Worm (Caenorhabditis elegans) whole organism, dauer: Measurements from ENCODE around the gene nhl-2.

Experiments used
- unc-62 ChIP-seq: sonication (generic microtip); optimal IDR thresholded peaks from 2 replicates; lab custom pipeline; 2017; ENCODE audit warnings: missing biosample characterization, missing genetic modification reagents, missing genetic modification characterization

The nhl-2 gene

DNA sequence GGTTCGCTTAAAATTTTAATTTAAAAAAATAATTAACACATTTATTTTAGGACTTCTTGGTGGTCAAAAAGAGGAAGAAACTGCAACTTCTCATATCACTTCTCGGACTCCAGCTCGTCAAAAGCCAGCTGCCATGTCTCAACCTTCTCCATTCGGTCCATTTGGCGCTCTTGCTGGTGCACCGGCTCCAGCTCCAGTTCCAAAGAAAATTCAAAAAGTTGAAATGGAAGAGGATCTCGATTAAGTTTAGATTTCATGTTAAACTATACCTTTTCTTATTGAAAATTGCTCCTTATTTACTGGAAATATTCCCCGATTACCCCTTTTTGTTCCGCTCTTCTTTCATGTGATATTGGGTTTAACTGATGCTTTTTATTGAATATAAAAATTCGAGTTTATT lies 14.9 kb upstream of the nhl-2 start:
- no peak for TF ChIP-seq unc-62 (GFP tag; lab: Kevin White, UChicago)

DNA sequence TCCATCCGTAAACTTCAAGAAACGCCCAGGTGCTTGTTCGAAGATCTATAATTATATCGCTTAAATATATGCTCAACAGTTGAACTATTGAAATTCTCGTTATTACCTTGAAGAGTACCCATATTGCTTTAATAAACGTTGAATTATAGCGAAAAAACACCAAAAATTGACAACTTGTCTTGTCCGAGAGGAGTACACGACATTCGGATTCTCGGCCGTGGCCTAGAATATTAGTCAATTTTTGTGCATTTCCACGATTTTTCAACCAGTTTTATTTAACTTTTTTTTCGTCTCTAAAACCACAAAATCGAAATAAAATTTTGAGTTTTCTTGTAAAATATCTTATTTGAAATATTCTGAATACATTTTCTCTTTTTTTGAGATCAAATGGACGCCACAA lies 13.4 kb upstream of the nhl-2 start, which contains the start of the genes F26F4.9 and cee-1:
Gene F26F4.9 (minus strand): TSS at position 205 of the 400 bp plus-strand sequence.
Gene cee-1 (plus strand): TSS at position 383 of the 400 bp plus-strand sequence.
- no peak for TF ChIP-seq unc-62 (GFP tag; lab: Kevin White, UChicago)

DNA sequence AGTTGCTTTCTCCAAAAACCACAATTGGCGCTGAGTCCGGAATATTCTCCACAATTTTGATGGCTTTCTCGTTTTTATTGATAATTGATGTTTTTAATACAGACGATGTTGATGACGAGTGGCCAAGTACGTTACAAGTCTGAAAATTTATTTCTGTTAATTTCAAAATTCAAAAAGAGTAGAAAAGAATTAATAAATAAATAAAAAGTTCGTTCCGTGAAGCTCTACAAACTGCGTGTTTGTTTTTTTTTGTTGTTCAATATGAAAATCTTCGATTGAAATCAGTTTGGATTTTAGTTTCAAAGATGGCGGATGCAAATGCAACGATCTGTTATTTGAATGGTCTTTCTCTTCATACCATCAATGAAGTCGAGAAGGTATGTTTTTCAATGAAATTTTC lies 12.1 kb upstream of the nhl-2 start, which contains the start of gene F26F4.2:
Gene F26F4.2 (plus strand): TSS at position 301 of the 400 bp plus-strand sequence.
- TF ChIP-seq unc-62 (GFP tag; lab: Kevin White, UChicago) = no peak

DNA sequence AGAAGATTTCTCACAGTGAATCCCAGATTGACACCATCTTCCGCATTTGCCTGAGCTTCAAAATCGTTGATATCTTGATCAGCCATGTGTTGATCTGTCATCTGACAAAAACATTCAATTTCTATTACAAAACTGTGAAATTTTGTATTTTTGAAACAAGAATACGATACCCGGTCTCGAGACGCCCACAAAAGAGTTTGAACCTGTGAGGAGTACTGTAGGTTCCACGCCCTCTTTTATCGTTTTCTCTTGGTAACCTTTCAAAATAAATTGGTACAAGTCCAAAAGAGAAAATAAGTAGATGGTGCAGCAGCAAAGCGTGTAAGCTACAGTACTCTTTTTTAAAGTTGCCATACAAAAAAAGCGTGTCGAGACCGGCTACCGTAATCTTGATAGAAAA lies 11.1 kb upstream of the nhl-2 start, which contains the start of gene F26F4.12:
Gene F26F4.12 (minus strand): TSS at position 101 of the 400 bp plus-strand sequence.
- no peak for TF ChIP-seq unc-62 (GFP tag; lab: Kevin White, UChicago)

DNA sequence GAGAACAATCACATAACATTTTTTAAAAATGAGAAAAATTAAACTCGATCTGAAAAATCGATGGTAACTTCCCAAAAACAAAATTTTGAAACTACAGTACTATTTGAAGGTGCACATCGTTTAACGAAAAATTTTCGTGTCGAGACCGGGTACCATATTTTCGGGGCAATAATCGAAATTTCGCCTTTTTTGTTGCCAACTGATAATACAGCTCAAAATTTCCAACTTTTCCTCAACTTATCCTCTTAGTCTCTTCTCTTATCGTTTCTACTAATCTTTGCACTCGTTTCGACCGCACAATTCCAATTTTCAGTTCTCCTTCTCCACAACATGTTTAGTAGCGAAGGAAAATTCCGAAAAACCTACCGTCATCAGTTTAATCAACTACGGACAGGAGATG lies 8.0 kb upstream of the nhl-2 start, which contains the start of gene rom-1:
Gene rom-1 (plus strand): TSS at position 301 of the 400 bp plus-strand sequence.
- TF ChIP-seq unc-62 (GFP tag; lab: Kevin White, UChicago) = no peak

DNA sequence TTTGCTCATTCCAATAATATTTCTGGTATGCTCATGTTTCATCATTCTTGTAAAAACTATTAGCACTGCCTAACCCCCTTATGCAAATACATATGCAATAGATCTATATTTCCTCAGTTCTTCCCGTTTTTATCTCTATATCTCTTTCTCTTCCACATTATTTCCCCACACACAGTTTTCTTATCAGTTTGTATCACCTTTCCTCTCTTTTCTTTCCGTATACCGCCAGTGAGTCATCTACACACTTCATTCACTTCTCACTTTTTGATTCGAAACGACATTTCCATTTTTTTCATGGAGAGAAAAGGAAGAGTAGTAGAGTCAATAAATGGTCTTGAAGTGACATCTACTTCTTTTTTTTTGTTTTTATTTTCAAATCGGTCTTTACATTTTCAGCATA lies 7.5 kb upstream of the nhl-2 start:
- no peak for TF ChIP-seq unc-62 (GFP tag; lab: Kevin White, UChicago)

DNA sequence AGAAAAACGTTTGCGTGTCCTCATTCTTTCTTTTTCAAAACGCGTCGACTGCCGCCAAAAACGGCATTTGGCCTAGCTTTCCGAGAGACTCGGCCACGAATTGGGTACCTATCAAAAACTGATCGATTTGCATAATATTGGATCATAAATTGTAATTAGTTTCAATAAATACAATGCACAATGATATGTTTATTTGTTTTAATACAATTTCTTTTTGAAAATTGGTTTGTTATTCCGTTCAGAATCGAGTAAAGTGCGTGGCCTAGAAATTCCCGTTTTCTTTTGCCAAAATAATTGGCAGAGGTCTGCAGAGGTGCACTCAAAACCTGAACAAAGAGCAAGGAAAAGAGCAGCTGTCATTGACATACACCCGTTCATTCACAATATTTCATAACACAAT lies 6.5 kb upstream of the nhl-2 start, which contains the start of gene F26F4.8:
Gene F26F4.8 (minus strand): TSS at position 69 of the 400 bp plus-strand sequence.
- TF ChIP-seq unc-62 (GFP tag; lab: Kevin White, UChicago) = no peak

DNA sequence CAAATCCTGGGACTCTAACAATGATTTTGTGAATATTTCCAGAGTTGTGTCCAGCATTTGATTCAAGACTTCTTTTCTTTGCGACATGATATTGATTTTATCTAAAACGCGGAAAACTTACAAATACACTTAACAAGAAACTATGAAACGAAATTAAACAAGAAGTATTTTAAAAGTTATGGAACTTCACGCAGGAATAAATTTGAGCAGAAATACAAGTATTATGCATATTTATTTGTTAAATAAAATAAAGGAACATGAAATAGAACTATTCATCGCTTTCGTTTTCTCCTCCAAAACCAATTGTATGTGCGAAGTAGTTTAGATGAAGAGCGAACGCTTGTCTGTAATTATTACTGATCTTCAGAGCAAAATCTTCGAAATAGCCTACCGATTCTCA lies 4.9 kb upstream of the nhl-2 start, which contains the start of gene kbp-2:
Gene kbp-2 (minus strand): TSS at position 101 of the 400 bp plus-strand sequence.
- TF ChIP-seq unc-62 (GFP tag; lab: Kevin White, UChicago) = no peak

DNA sequence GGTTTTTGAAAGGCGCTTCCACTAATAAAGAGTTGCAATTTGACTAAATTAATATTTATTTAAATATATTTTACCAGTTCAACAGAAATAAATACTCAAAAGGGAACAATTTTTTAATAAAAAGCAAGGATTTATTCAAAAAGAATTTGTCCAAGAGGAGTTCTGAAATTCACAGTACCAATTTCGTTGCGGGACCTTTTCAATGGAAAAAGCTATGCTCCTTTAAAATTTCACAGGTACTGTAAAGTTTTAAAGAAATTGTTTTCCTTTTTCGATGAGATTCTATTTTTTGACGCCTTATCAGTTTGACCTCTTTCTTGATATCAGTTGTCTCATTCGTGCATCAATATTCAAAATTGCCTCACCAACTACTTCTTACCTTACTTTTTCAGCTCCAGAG lies 1.4 kb upstream of the nhl-2 start, which contains the start of gene tag-340:
Gene tag-340 (plus strand): TSS at position 249 of the 400 bp plus-strand sequence.
- no peak for TF ChIP-seq unc-62 (GFP tag; lab: Kevin White, UChicago)

DNA sequence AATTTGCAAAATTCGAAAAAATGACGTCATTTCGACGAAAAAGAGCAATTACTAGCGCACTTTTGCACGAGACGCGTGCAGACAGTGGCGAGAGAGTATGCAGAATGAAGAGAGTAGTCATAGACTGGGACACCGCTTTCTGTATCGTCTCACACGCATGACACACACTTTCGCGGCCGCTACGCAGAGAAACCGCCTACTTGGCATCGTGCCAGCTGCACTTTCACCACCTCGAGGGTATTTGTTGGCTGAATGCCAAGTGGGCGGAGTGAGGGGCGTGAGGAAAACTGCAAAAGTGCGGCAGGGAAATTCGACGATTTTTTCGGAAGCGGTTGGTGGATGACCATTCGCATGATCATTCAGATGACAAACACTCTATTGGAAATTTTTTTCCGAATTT lies 843 bp upstream of the nhl-2 start:
- TF ChIP-seq unc-62 (GFP tag; lab: Kevin White, UChicago) = no peak

DNA sequence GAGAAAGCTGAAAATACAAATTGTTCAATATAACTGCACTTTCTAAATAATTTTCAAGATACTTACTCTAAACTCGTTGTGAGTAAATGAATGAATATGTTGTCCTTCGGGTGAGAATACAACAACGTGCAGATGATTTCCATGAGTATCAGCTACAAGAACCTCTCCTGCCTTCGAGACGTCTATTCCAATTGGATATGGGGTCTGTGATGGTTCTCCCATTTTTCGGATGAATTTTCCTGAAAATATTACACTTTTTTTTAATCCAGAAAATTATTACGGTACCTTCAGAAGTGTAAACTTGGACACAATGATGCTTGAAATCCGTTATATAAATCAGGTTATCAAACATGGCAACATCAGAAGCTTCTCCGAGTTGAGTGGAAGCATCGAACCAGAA lies 3.6 kb downstream of the nhl-2 start:
- TF ChIP-seq unc-62 (GFP tag; lab: Kevin White, UChicago) = no peak

DNA sequence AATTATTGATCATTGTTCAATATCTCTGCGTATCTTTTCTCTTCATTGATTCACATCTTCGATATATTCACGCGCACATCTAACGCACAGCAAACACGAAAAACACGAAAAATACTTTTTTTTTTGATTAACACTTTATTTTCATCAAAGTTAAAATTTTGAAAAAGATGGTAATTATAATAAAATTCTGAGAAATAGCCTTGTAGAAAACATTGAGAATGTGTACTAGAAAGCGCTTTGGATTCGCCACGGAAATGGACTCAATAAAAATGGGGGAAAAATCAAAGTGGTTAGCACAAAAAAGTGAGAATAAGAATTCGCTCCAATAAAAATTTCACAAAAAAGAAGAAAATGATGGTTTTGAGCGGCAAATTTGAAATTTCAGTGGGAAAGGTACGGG lies 5.3 kb downstream of the nhl-2 start, which contains the start of gene F26F4.6:
Gene F26F4.6 (minus strand): TSS at position 101 of the 400 bp plus-strand sequence.
- TF ChIP-seq unc-62 (GFP tag; lab: Kevin White, UChicago) = no peak

DNA sequence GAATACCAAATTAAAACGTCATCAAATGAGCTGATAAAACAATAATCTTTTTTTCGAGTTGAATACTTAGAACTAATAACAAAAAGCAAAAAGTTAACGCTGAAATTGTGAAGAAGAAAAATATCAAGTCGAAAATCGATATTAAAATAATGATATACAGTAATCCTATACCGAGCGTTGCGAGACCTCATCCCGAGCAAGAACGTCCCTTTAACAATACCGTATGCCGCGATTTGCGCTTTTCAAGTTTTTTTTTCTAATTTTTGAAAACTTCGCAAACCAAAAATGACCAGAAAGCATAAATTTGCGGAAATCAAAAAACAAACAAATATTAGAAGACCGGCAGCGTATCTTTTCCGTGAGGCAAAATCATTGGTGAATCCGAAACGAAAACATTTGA lies 7.9 kb downstream of the nhl-2 start, which contains the start of gene F26F4.5:
Gene F26F4.5 (minus strand): TSS at position 256 of the 400 bp plus-strand sequence.
- no peak for TF ChIP-seq unc-62 (GFP tag; lab: Kevin White, UChicago)

DNA sequence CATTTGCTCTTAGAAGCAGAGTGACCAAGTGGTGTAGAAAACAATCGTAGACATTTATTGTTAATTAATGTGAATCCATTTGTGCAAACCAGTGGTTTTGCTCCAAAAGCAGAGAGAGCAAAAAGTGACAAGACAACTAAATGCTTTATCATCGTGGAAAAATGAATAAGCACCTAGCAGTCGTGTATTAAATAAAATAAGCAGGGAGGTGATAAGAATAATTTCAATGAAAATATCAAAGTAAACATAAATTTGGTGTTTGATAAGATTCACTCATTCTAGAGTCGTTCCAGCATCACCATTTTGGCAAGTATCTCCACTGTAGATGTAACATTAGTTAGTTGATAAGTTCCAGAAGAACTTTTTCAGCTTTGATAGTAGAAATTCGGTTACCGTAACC lies 11.6 kb downstream of the nhl-2 start, which contains the start of gene clec-6:
Gene clec-6 (minus strand): TSS at position 154 of the 400 bp plus-strand sequence.
- no peak for TF ChIP-seq unc-62 (GFP tag; lab: Kevin White, UChicago)

DNA sequence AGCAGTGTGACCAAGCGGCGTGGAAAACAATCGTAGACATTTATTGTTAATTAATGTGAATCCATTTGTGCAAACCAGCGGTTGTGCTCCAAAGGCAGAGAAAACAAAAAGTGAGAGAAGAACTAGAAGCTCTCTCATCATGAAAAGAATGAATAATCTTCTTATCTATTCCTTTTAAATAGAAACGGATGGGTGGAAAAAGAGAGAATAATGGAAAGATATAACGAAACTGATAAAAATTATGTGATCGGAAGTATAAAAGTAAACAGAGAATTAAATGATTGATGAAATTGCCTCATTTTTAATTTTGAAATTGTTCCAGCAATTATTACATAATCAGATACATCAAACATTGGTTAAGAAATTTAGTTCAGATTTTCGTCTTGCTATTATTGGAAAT lies 15.5 kb downstream of the nhl-2 start, which contains the start of gene clec-5:
Gene clec-5 (minus strand): TSS at position 178 of the 400 bp plus-strand sequence.
- TF ChIP-seq unc-62 (GFP tag; lab: Kevin White, UChicago) = no peak

DNA sequence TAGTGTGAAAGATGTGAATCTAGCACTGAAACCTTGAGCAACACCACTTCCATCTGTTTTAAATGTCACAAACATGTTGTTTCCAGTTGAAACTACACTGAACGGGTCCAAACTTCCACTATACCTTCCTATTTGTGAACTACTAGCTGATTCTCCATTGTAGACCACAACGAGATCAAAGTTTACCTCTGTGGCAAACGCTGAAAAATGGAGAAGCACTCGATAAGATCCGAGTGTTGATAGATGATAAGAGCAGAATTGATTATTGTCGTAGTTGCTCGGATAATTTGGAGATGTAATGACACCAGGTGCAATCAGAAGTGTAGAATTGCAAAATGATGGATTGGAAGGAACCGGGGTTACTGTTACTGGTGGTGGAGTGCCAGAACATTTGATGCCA lies 16.9 kb downstream of the nhl-2 start:
- no peak for TF ChIP-seq unc-62 (GFP tag; lab: Kevin White, UChicago)

DNA sequence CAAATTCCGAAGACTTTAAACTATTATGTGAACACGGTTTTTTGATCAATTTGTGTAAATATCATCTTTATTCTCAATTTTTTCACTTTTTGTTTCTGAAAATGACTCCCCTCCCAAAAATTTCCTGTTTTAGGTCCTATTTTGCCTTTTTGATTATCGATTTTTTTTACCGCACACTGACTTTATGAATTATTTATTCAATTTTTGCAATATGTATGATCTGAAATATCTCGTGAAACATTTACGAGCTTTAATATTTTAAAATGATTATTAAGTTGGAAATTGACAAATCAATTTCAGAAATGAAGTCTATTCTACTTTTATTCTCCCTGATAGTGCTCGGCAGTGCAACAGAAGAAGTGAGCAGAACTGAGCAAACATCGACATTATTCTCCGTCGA lies 19.4 kb downstream of the nhl-2 start, which contains the start of gene C35D10.1:
Gene C35D10.1 (plus strand): TSS at position 301 of the 400 bp plus-strand sequence.
- no peak for TF ChIP-seq unc-62 (GFP tag; lab: Kevin White, UChicago)
